Fruit fly (Drosophila melanogaster) whole organism, embryonic: Measurements from ENCODE around the gene HipHop.

Experiments used
- Ada2b ChIP-seq: fragments of 200-800 bp; sonication (Bioruptor generic); IDR thresholded peaks from 2 replicates; pipeline ENCODE4 v1.3.6; 2022; ENCODE audit warnings: missing biosample characterization, missing genetic modification characterization
- MTF-1 ChIP-seq: fragments of 200-800 bp; sonication (Bioruptor generic); optimal IDR thresholded peaks from 2 replicates; lab custom pipeline; 2018; ENCODE audit warnings: missing biosample characterization, mild to moderate bottlenecking, missing genetic modification characterization, borderline replicate concordance
- usp ChIP-seq: fragments of >200 bp; optimal IDR thresholded peaks from 2 replicates; lab custom pipeline; 2017; ENCODE audit warnings: missing biosample characterization, missing genetic modification characterization

DNA sequence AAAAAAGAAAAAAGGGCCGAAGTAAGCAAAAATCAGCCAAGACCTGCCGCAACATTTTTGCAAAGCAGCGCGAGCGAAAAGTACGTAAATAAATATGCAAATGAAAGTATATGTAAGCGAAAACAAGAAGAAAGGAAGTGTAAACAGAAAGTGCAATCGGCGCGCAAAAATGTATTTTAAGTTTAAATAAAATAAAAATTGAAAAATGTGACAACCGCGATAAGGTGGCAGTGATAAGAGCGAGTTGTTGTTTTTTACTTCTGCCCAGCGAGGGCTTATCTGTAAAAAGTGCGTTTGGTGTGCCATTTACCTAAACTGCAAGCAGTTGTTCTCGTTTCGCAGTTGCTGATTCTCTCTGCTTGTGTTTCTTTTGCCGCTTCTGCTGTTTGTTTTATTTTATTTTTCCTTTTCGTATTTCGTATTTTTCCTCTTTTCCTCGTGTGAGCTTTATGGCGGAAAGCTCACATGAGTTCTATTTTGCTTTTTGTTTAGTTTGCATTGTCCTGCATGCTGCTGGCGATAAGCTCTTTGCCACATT, 30.3 kb upstream of the HipHop start:
- no peak for TF ChIP-seq usp (GFP tag; lab: Kevin White, UChicago)
- TF ChIP-seq Ada2b: no peak
- TF ChIP-seq MTF-1 (GFP tag; lab: Kevin White, UChicago): no peak
